Worm (Caenorhabditis elegans): Measurements from ENCODE around the gene nspd-5.
"Not testable (repeated sequence)": the region's sequence is repeated elsewhere in the genome, so short reads cannot be mapped to it uniquely, and the experiment has no call there.

Gene nspd-5

ce11 chrII:4904277-4904676 lies 44.1 kb upstream of the nspd-5 start (continued):
- TF ChIP-seq ham-2 (GFP tag; optimal IDR thresholded peaks at IDR 0.05) (peak; percentile 50), blmp-1 (tag; optimal IDR thresholded peaks at IDR 0.05) (no peak), unc-62 (GFP tag; optimal IDR thresholded peaks at IDR 0.05) (peak; percentile 97), M03D4.4 (tag; optimal IDR thresholded peaks at IDR 0.05) (no peak), ces-1 (GFP tag; optimal IDR thresholded peaks at IDR 0.05) (peak; percentile 93), elt-1 (tag; optimal IDR thresholded peaks at IDR 0.05; ENCODE audit: borderline replicate concordance, insufficient read depth) (no peak), cnd-1 (tag; optimal IDR thresholded peaks at IDR 0.05) (no peak)

DNA sequence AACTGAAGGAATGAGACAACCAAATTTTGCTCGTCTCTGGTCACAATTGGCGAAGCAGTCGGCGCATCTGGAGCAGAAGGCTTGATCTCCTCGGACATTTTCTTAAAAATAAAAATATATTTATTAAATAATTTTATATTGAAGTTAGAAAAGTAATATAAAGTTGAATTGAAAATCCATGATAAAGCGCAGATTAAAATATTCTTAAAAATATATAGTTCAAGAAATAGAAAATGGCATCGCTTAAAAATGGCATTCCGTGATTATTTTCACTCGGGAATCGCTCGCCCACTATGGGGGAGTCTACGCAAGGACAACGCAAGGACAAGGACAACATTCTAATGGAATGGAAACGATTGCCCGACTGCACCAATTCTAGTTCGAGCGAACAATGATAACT lies 43.5 kb upstream of the nspd-5 start, which contains the start of gene sgt-1:
Gene sgt-1, minus strand, starts transcription at position 101 of the 400 bp plus-strand sequence.
- not testable (repeated sequence) for TF ChIP-seq bed-3 (GFP tag; optimal IDR thresholded peaks at IDR 0.05); nhr-237 (tag; optimal IDR thresholded peaks at IDR 0.05); ceh-83 (GFP tag; optimal IDR thresholded peaks at IDR 0.05)

ce11 chrII:4902035-4902434 lies 41.9 kb upstream of the nspd-5 start, which contains the start of gene R05F9.9:
R05F9.9 (minus strand) TSS chrII:4902100.
- TF ChIP-seq lsy-2 (tag; optimal IDR thresholded peaks at IDR 0.05) (peak; percentile 37), unc-120 (tag; optimal IDR thresholded peaks at IDR 0.05; ENCODE audit: poor library complexity, severe bottlenecking) (no peak), ces-1 (GFP tag; optimal IDR thresholded peaks at IDR 0.05) (peak; percentile 29), ztf-11 (tag; optimal IDR thresholded peaks at IDR 0.05) (no peak), mep-1 (tag; optimal IDR thresholded peaks at IDR 0.05) (peak; percentile 46), ceh-39 (tag; optimal IDR thresholded peaks at IDR 0.05) (peak; percentile 75)

- TF ChIP-seq nhr-2 (tag; optimal IDR thresholded peaks at IDR 0.05); mep-1 (tag; optimal IDR thresholded peaks at IDR 0.05); sem-2 (GFP tag; optimal IDR thresholded peaks at IDR 0.05): not testable (repeated sequence)
Observed at ce11 chrII:4898529-4898928, 38.4 kb upstream of the nspd-5 start, which contains the start of gene msp-32. msp-32 (plus strand) TSS chrII:4898829.

DNA sequence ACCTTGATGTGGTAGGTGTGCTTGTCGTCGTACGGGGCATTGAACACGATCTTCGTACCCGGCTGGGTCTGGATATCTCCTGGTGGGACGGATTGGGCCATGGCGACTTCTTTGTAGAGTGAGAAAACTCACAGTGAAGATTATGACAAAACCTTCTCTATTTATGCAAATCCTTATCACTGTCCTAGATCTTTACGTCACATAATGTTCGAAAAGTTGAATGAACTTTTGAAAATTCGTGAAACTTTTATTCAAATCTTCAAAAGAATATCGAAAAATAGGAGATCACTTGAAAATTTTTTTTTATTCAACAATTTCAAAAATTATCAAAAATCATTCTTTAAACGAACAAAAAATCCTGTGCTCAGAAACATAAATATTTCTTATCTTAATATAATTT lies 32.4 kb upstream of the nspd-5 start, which contains the start of gene msp-33:
Gene msp-33, minus strand, starts transcription at position 101 of the 400 bp plus-strand sequence.
- TF ChIP-seq sem-2 (GFP tag; optimal IDR thresholded peaks at IDR 0.05) (no peak), unc-62 (GFP tag; optimal IDR thresholded peaks at IDR 0.05) (no peak)

DNA sequence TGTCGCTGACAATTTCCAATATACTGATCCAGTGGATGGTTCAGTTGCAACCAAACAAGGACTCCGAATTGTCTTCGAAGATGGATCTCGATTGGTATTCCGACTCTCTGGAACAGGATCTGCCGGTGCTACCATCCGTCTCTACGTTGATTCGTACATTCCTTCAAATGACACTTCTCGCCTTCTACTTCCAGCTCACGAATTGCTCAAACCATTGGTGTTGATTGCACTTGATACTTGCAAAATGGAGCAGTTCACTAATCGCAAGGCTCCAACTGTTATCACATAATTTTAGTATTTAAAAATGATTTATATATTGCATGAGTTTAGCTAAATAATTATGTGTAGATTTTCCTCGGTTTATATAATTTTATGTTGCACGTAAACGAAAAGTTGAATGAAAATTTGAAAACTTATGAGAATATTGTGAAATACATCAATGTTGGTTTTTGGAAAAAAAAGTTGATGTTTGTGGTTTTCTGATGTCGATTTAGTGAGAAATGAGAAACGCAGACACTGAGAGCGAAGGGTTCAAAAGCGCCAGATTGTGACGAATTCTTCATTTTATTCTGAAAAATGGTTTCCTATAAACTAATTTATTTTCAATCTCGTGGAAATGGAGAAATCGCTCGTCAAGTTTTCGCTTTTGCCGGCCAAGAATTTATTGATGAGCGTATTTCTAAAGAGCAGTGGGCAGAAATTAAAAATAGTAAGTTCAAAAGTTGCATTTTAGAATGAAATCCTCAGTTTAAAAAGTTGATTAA lies 31.0 kb upstream of the nspd-5 start, which contains the start of gene gst-9:
Gene gst-9, plus strand, starts transcription at position 574 of the 764 bp plus-strand sequence.
- TF ChIP-seq lin-13 (tag; optimal IDR thresholded peaks at IDR 0.05) (no peak), mls-2 (tag; optimal IDR thresholded peaks at IDR 0.05) (no peak)

DNA sequence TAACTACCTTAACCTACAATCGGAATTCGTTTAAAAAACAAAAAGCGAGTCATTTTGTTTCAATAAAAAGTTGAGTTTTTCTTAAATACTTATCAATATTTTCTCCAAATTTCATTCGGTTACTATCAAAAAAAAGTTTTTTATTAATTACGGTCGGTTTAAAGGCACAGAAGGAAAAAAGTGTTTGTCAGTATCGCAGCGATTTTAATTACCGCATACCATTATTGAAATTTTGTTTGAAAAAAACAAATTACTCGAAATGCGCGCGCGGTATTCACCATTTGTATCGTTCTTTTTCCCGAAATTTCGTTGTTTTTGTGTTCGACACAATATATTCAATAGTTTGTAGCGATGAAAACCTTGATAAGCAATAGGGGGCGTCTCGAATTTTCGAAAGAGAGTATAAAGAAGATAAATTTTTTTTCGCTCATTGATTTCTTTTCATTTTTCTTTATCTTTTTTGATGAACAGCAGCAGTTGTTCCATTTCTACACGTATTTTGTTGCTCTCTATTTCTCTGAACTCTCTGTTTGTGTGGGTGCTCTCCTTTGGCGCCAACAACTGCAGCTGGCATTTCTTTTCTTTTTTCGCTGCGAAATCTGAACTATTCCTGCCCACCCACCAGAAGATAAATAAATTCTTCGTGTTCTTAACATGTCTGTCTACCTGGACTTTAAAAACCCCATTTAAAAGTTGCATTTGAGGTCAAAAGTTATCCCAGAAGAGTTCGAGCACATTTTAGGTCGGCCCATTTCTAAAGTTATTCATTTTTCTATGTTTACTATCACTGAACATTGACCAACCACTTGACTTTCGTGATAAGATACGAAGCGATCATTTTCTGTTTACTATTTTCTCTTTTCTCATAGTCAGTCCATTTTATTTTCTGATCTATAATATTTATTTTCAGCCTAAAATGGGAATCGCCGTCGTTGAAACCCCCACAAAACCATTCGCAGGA lies 28.6 kb upstream of the nspd-5 start, which contains the start of gene pgm-1:
Gene pgm-1, plus strand, starts transcription at position 911 of the 961 bp plus-strand sequence.
- TF ChIP-seq nhr-12 (tag; optimal IDR thresholded peaks at IDR 0.05) (no peak), unc-120 (tag; optimal IDR thresholded peaks at IDR 0.05; ENCODE audit: poor library complexity, severe bottlenecking) (peak; percentile 34), snpc-4 (tag; optimal IDR thresholded peaks at IDR 0.05) (no peak), hlh-1 (tag; optimal IDR thresholded peaks at IDR 0.05) (peak; percentile 57)

DNA sequence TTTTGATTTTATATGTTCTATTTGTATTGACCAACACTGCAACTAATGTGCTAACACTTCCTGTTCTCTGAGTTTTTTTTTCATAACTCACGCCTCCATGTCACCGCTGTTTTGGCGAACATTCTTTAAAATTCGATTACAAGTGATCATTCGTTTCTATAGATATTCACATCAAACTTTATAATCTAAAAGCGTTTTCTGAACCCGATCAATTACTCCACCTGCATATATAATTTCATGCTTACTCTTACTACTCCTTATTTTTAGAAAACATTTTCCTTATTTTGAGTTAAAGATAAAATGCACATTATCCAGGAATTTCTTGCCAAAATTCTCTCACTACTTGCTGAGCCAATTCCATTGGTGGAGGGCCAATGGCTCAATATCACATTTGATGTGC lies 25.8 kb upstream of the nspd-5 start, which contains the start of gene R05F9.7:
Gene R05F9.7, plus strand, starts transcription at position 301 of the 400 bp plus-strand sequence.
- TF ChIP-seq ceh-39 (tag; optimal IDR thresholded peaks at IDR 0.05) (no peak), lin-13 (tag; optimal IDR thresholded peaks at IDR 0.05) (no peak), M03D4.4 (tag; optimal IDR thresholded peaks at IDR 0.05) (no peak), nhr-2 (tag; optimal IDR thresholded peaks at IDR 0.05) (no peak), flh-1 (GFP tag; optimal IDR thresholded peaks at IDR 0.05) (no peak), unc-62 (GFP tag; optimal IDR thresholded peaks at IDR 0.05) (no peak), pha-4 (tag; optimal IDR thresholded peaks at IDR 0.05) (no peak), elt-1 (tag; optimal IDR thresholded peaks at IDR 0.05; ENCODE audit: borderline replicate concordance, insufficient read depth) (no peak), lsy-2 (tag; optimal IDR thresholded peaks at IDR 0.05) (no peak), lin-32 (GFP tag; optimal IDR thresholded peaks at IDR 0.05) (no peak), sptf-1 (tag; optimal IDR thresholded peaks at IDR 0.05) (no peak), drap-1 (GFP tag; optimal IDR thresholded peaks at IDR 0.05) (no peak), sem-2 (GFP tag; optimal IDR thresholded peaks at IDR 0.05) (no peak), mep-1 (tag; optimal IDR thresholded peaks at IDR 0.05) (no peak), zip-8 (tag; optimal IDR thresholded peaks at IDR 0.05) (no peak), nhr-12 (tag; optimal IDR thresholded peaks at IDR 0.05) (no peak), tbx-8 (GFP tag; optimal IDR thresholded peaks at IDR 0.05) (no peak), bed-3 (GFP tag; optimal IDR thresholded peaks at IDR 0.05) (no peak)
